Worm (Caenorhabditis elegans): Measurements from ENCODE around the gene Y41D4B.15.

DNA sequence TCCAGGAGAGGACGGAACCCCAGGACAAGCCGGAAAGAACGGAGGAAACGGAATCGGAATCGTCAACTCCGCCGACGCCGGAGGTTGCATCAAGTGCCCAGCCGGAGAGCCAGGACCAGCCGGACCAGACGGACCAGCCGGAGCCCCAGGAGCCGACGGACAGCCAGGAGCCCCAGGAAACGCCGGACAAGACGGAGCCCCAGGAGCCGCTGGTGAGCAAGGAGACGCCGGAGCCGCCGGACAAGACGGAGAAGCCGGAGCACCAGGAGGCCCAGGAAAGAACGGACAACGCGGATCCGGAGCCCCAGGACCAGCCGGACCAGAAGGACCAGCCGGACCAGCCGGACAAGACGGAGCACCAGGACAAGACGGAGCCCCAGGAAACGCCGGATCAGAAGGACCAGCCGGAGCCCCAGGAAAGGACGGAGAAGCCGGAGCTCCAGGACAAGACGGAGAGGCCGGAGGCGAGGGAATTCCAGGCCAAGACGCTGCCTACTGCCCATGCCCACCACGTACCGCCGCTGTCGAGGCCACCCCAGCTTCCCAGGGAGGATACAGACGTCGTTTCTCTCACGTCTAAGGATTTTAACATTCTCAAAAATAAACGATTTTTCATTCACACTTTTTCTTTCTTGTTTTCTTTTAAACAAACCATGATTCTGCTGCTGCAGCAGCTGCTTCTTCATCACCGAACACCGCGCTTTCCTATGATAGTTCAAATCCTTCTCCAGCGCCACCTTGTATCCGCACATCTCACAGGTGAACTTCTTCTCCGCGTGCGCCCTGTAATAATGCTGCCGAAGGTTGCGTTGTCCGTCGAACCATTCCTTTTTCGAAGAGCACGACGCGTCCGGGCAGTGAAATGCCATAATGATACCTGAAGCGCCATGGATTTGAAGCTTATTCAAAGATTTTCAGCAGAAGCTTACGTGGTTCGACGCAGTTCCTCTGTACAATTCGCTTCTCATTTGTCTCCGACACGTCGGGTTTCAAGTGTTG, 14.5 kb upstream of the Y41D4B.15 start:
- TF ChIP-seq athp-1 (tag; optimal IDR thresholded peaks at IDR 0.05) = no peak
- no peak for TF ChIP-seq madf-3 (GFP tag; IDR thresholded peaks at IDR 0.05)
- TF ChIP-seq lin-40 (tag; optimal IDR thresholded peaks at IDR 0.05) = no peak
- TF ChIP-seq ekl-4 (GFP tag; IDR thresholded peaks at IDR 0.05) = no peak
- TF ChIP-seq madf-6 (GFP tag; IDR thresholded peaks at IDR 0.05) = no peak

Measured in whole organism, young adult.